Fruit fly (Drosophila melanogaster) whole organism, wandering third instar larva: ENCODE data around the gene RabX6.
A peak's percentile ranks its signal among the peaks of the same experiment; 100 is the strongest.

ENCODE experiments used
- Abd-B ChIP-seq: fragments of >200 bp; optimal IDR thresholded peaks from 2 replicates; lab custom pipeline; 2017; ENCODE audit warnings: missing biosample characterization, missing genetic modification characterization
- CG32264 ChIP-seq: fragments of 200-800 bp; sonication (Bioruptor generic); optimal IDR thresholded peaks from 2 replicates; lab custom pipeline; 2016; ENCODE audit warnings: missing biosample characterization, missing genetic modification characterization
- CG9705 ChIP-seq: fragments of 200-800 bp; sonication (Bioruptor generic); optimal IDR thresholded peaks from 2 replicates; lab custom pipeline; 2018; ENCODE audit warnings: missing biosample characterization, mild to moderate bottlenecking, missing genetic modification characterization
- CrebA ChIP-seq: fragments of 200-800 bp; sonication (Bioruptor generic); optimal IDR thresholded peaks from 2 replicates; lab custom pipeline; 2016; ENCODE audit warnings: missing biosample characterization, mild to moderate bottlenecking, missing genetic modification characterization, borderline replicate concordance
- Dfd ChIP-seq: fragments of >200 bp; optimal IDR thresholded peaks from 2 replicates; lab custom pipeline; 2017; ENCODE audit warnings: missing biosample characterization, missing genetic modification characterization
- GATAd ChIP-seq: sonication (Bioruptor generic); optimal IDR thresholded peaks from 2 replicates; lab custom pipeline; 2016; ENCODE audit warnings: missing biosample characterization, missing genetic modification characterization
- HLH106 ChIP-seq: fragments of 200-800 bp; optimal IDR thresholded peaks from 3 replicates; lab custom pipeline; 2019; ENCODE audit warnings: missing biosample characterization, mild to moderate bottlenecking, missing genetic modification characterization, moderate library complexity
- Hnf4 ChIP-seq: fragments of 200-800 bp; sonication (Bioruptor generic); optimal IDR thresholded peaks from 2 replicates; lab custom pipeline; 2016; ENCODE audit warnings: missing biosample characterization, mild to moderate bottlenecking, missing genetic modification characterization
- Hr78 ChIP-seq: fragments of >200 bp; optimal IDR thresholded peaks from 2 replicates; lab custom pipeline; 2017; ENCODE audit warnings: missing biosample characterization, missing genetic modification characterization
- Hr83 ChIP-seq: fragments of 200-300 bp; sonication (Bioruptor generic); optimal IDR thresholded peaks from 2 replicates; lab custom pipeline; 2016; ENCODE audit warnings: missing biosample characterization, mild to moderate bottlenecking, missing genetic modification characterization, moderate library complexity; ENCODE audit not compliant: poor library complexity, severe bottlenecking
- Jra ChIP-seq: sonication (Bioruptor generic); optimal IDR thresholded peaks from 2 replicates; lab custom pipeline; 2016; ENCODE audit warnings: missing biosample characterization, missing genetic modification characterization
- Myc ChIP-seq: fragments of >200 bp; optimal IDR thresholded peaks from 2 replicates; lab custom pipeline; 2017
- N ChIP-seq: fragments of >200 bp; optimal IDR thresholded peaks from 2 replicates; lab custom pipeline; 2018; ENCODE audit warnings: missing biosample characterization, missing external identifiers, missing genetic modification characterization
- Rel ChIP-seq, 2 experiments: fragments of 200-800 bp; sonication (Bioruptor generic) in 1 of 2; optimal IDR thresholded peaks; 2 replicates in 1 of 2; 3 replicates in 1 of 2; lab custom pipeline; 2016 to 2019; ENCODE audit warnings: mild to moderate bottlenecking in 2 of 2, missing biosample characterization in 2 of 2, missing genetic modification characterization in 2 of 2, moderate library complexity in 1 of 2
- Sp1 ChIP-seq: fragments of 200-800 bp; sonication (Bioruptor generic); optimal IDR thresholded peaks from 3 replicates; lab custom pipeline; 2019; ENCODE audit warnings: missing biosample characterization, mild to moderate bottlenecking, missing genetic modification characterization, moderate library complexity
- Vsx2 ChIP-seq: fragments of 200-300, 225-300 bp; sonication (Bioruptor generic); optimal IDR thresholded peaks from 2 replicates; lab custom pipeline; 2018; ENCODE audit warnings: missing biosample characterization, missing genetic modification characterization; ENCODE audit not compliant: partially characterized antibody
- br ChIP-seq: fragments of 200-800 bp; sonication (Bioruptor generic); optimal IDR thresholded peaks from 2 replicates; lab custom pipeline; 2016; ENCODE audit warnings: missing biosample characterization, missing genetic modification characterization
- dl ChIP-seq, 2 experiments: fragments of 175-275, 200-275 bp in 1 of 2; fragments of 200-275 bp in 1 of 2; sonication (Bioruptor generic); optimal IDR thresholded peaks; lab custom pipeline; 2018; ENCODE audit warnings: mild to moderate bottlenecking in 2 of 2, missing biosample characterization in 2 of 2, missing genetic modification characterization in 2 of 2, moderate library complexity in 2 of 2; ENCODE audit not compliant: partially characterized antibody in 2 of 2, insufficient read depth in 1 of 2
- dmrt93B ChIP-seq: fragments of 200-800 bp; sonication (Bioruptor generic); optimal IDR thresholded peaks from 2 replicates; lab custom pipeline; 2018; ENCODE audit warnings: missing biosample characterization, mild to moderate bottlenecking, missing genetic modification characterization
- dsf ChIP-seq: sonication (Bioruptor generic); optimal IDR thresholded peaks from 2 replicates; lab custom pipeline; 2016; ENCODE audit warnings: missing biosample characterization, missing genetic modification characterization, borderline replicate concordance
- ey ChIP-seq: fragments of 200-800 bp; sonication (Bioruptor generic); optimal IDR thresholded peaks from 2 replicates; lab custom pipeline; 2016; ENCODE audit warnings: missing biosample characterization, missing genetic modification characterization
- foxo ChIP-seq, 2 experiments: fragments of 200-800 bp; sonication (Bioruptor generic); optimal IDR thresholded peaks; 2 replicates in 1 of 2; 3 replicates in 1 of 2; lab custom pipeline; 2016 to 2017; ENCODE audit warnings: missing biosample characterization in 2 of 2, missing genetic modification characterization in 2 of 2
- fru ChIP-seq: fragments of 200-800 bp; sonication (Bioruptor generic); optimal IDR thresholded peaks from 3 replicates; lab custom pipeline; 2016; ENCODE audit warnings: missing biosample characterization, mild to moderate bottlenecking, missing genetic modification characterization
- h ChIP-seq: fragments of 200-800 bp; sonication (Bioruptor generic); optimal IDR thresholded peaks from 3 replicates; lab custom pipeline; 2016; ENCODE audit warnings: missing biosample characterization, mild to moderate bottlenecking, missing genetic modification characterization
- jim ChIP-seq: fragments of 175-275, 200-325 bp; sonication (Bioruptor generic); optimal IDR thresholded peaks from 2 replicates; lab custom pipeline; 2016; ENCODE audit warnings: missing biosample characterization, mild to moderate bottlenecking, missing genetic modification characterization
- lola ChIP-seq: fragments of >200 bp; optimal IDR thresholded peaks from 2 replicates; lab custom pipeline; 2017; ENCODE audit warnings: missing biosample characterization, missing genetic modification characterization
- pan ChIP-seq: fragments of >200 bp; optimal IDR thresholded peaks from 2 replicates; lab custom pipeline; 2017
- psq ChIP-seq: fragments of 200-800 bp; sonication (Bioruptor generic); optimal IDR thresholded peaks from 3 replicates; lab custom pipeline; 2017; ENCODE audit warnings: missing biosample characterization, mild to moderate bottlenecking, missing genetic modification characterization, moderate library complexity
- rgr ChIP-seq: fragments of 200-800 bp; sonication (Bioruptor generic); optimal IDR thresholded peaks from 3 replicates; lab custom pipeline; 2016; ENCODE audit warnings: missing biosample characterization, mild to moderate bottlenecking, missing genetic modification characterization
- sage ChIP-seq: fragments of 200-800 bp; sonication (Bioruptor generic); optimal IDR thresholded peaks from 2 replicates; lab custom pipeline; 2016; ENCODE audit warnings: missing biosample characterization, mild to moderate bottlenecking, missing genetic modification characterization
- tai ChIP-seq: sonication (Bioruptor generic); optimal IDR thresholded peaks from 2 replicates; lab custom pipeline; 2016; ENCODE audit warnings: missing biosample characterization, missing genetic modification characterization
- woc ChIP-seq: sonication (Bioruptor generic); optimal IDR thresholded peaks from 2 replicates; lab custom pipeline; 2016; ENCODE audit warnings: missing biosample characterization, mild to moderate bottlenecking, missing genetic modification characterization

Gene RabX6

DNA sequence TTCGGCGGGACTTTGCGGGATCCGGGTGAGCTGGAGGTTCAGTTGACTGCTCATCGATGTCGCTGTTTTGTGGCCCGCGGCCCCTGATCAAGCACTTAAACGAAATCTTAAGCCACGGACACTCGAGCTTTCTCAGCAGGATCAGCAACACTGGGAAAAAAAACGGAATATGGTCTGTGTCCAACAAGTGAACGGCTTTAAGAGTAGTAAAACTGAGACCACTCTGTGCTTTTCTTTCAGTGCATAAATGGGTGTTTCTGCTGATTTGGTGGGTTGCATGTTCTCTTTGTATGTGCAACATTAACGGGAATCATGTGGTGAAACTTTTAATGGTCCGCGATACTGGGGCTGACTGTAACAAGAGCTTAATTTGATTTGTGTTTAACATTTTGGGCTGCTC is 39.0 kb downstream of the RabX6 start:
- TF ChIP-seq ey (GFP tag; lab: Kevin White, UChicago) (peak; percentile 38), foxo (GFP tag; optimal IDR thresholded peaks at IDR 0.05; lab: Kevin White, UChicago) (peak in 1 of 2 experiments; percentile 61), br (peak; percentile 38), fru (GFP tag; lab: Kevin White, UChicago) (peak; percentile 67), Abd-B (GFP tag; lab: Kevin White, UChicago) (no peak), dl (GFP tag; optimal IDR thresholded peaks at IDR 0.05; lab: Kevin White, UChicago; ENCODE audit: insufficient read depth in 1 of 2, partially characterized antibody in 2 of 2) (no peak), HLH106 (tag; lab: Kevin White, UChicago) (peak; percentile 48), dmrt93B (GFP tag; lab: Kevin White, UChicago) (peak; percentile 27), Sp1 (GFP tag; lab: Kevin White, UChicago) (peak; percentile 26), Rel (GFP tag; optimal IDR thresholded peaks at IDR 0.05; lab: Kevin White, UChicago) (no peak), Rel (tag; optimal IDR thresholded peaks at IDR 0.05; lab: Kevin White, UChicago) (no peak), jim (GFP tag; lab: Kevin White, UChicago) (no peak), CG9705 (GFP tag; lab: Kevin White, UChicago) (no peak), Hr83 (GFP tag; lab: Kevin White, UChicago) (no peak), woc (GFP tag; lab: Kevin White, UChicago) (peak; percentile 8), h (GFP tag; lab: Kevin White, UChicago) (peak; percentile 65), Hnf4 (GFP tag; lab: Kevin White, UChicago) (peak; percentile 38), psq (GFP tag; lab: Kevin White, UChicago) (peak; percentile 23), sage (peak; percentile 27), CG32264 (GFP tag; lab: Kevin White, UChicago) (no peak), rgr (GFP tag; lab: Kevin White, UChicago) (peak; percentile 40), Jra (GFP tag; lab: Kevin White, UChicago) (peak; percentile 10)
- TF ChIP-seq, all 38 proteins: peak for 14

DNA sequence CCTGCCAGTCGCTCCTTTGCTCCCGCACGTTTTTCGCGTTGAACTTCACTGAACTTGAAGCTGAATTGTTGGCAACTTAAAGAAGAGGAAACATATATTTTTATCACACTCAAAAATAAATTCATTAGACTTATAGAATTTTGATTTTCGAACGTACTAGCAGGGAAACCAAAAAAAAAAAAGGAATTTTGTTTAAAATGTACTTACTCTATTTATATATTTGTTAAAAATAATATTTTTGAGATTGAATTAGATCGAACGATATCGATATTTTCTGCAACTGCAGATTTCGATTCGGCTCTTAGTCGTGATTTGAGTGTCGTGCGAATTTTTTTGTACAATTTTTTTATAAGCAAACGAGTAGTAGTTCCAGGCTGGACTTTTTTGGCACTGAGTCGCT is 41.2 kb downstream of the RabX6 start:
- no peak for TF ChIP-seq Hr78
- TF ChIP-seq ey (GFP tag; lab: Kevin White, UChicago): no peak
- no peak for TF ChIP-seq dsf (GFP tag; lab: Kevin White, UChicago)
- TF ChIP-seq pan (lab: Kevin White, UChicago): no peak
- TF ChIP-seq Hr83 (GFP tag; lab: Kevin White, UChicago): no peak
- TF ChIP-seq dl (GFP tag; optimal IDR thresholded peaks at IDR 0.05; lab: Kevin White, UChicago; ENCODE audit: insufficient read depth in 1 of 2, partially characterized antibody in 2 of 2): no peak
- no peak for TF ChIP-seq sage
- peak; percentile 21 for TF ChIP-seq h (GFP tag; lab: Kevin White, UChicago)
- TF ChIP-seq foxo (GFP tag; optimal IDR thresholded peaks at IDR 0.05; lab: Kevin White, UChicago): peak in 1 of 2 experiments; percentile 2
- TF ChIP-seq lola (GFP tag; lab: Kevin White, UChicago): no peak

DNA sequence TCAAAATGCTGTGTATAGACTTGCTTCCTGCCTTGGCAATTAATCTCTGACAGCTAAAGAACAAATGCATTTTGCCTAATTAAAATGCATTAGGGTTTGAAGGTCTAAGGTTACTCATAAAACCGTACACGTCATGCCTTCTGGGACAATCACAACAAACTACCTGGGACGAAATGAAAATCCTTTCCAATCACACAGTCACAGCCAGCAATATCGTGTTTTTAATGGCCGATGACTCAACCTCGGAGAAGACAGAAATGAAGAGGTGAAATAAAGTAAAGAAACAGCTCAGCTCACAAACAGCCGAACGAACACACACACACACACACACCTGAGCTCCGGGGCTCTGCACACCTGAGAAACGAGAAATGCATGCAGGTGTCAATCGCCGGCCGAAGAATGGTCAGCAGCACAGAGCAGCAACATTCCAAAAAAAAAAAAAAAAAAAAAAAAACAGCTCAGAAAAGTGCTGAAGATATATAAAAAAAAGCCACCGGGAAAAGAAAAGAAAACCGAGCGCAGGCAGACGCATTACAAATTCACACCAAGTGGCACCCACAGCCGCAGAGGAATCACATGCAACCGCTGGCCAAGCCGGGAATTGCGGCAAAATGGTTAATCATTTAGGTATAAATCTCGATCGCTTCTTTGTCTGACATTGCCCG is 42.1 kb downstream of the RabX6 start:
- TF ChIP-seq jim (GFP tag; lab: Kevin White, UChicago) (no peak), tai (GFP tag; lab: Kevin White, UChicago) (no peak), dl (GFP tag; optimal IDR thresholded peaks at IDR 0.05; lab: Kevin White, UChicago; ENCODE audit: insufficient read depth in 1 of 2, partially characterized antibody in 2 of 2) (no peak), Myc (lab: Kevin White, UChicago) (no peak), Vsx2 (no peak), CG32264 (GFP tag; lab: Kevin White, UChicago) (no peak), Abd-B (GFP tag; lab: Kevin White, UChicago) (no peak), Hr78 (no peak), N (GFP tag; lab: Kevin White, UChicago) (no peak), h (GFP tag; lab: Kevin White, UChicago) (no peak), Jra (GFP tag; lab: Kevin White, UChicago) (no peak), CrebA (GFP tag; lab: Kevin White, UChicago) (no peak), GATAd (no peak), foxo (GFP tag; optimal IDR thresholded peaks at IDR 0.05; lab: Kevin White, UChicago) (no peak), Dfd (GFP tag; lab: Kevin White, UChicago) (no peak), woc (GFP tag; lab: Kevin White, UChicago) (no peak), Rel (GFP tag; optimal IDR thresholded peaks at IDR 0.05; lab: Kevin White, UChicago) (no peak), Rel (tag; optimal IDR thresholded peaks at IDR 0.05; lab: Kevin White, UChicago) (no peak), Hr83 (GFP tag; lab: Kevin White, UChicago) (no peak), ey (GFP tag; lab: Kevin White, UChicago) (no peak)
